Worm (Caenorhabditis elegans) whole organism, young adult: ENCODE results near the gene ulp-1.

Experiments
- C06A6.2 ChIP-seq: fragments of 200-800 bp; sonication (Bioruptor generic); conservative IDR thresholded peaks from 2 replicates; pipeline ENCODE4 v1.3.6; 2022; ENCODE audit warnings: missing genetic modification characterization, missing compliant biosample characterization
- F10E7.11 ChIP-seq: sonication (generic microtip); optimal IDR thresholded peaks from 2 replicates; lab custom pipeline; 2017; ENCODE audit warnings: mild to moderate bottlenecking, missing genetic modification characterization, moderate library complexity, missing compliant biosample characterization
- F22D6.2 ChIP-seq: sonication (generic microtip); optimal IDR thresholded peaks from 2 replicates; lab custom pipeline; 2016; ENCODE audit warnings: mild to moderate bottlenecking, missing genetic modification characterization, missing compliant biosample characterization
- F23B12.7 ChIP-seq: sonication (generic microtip); optimal IDR thresholded peaks from 2 replicates; lab custom pipeline; 2017; ENCODE audit warnings: missing genetic modification characterization, mild to moderate bottlenecking, missing compliant biosample characterization, antibody characterized with exemption, moderate library complexity; ENCODE audit not compliant: insufficient read depth
- F57A8.1 ChIP-seq: fragments of 200-800 bp; sonication (Bioruptor generic); optimal IDR thresholded peaks from 2 replicates; lab custom pipeline; 2018; ENCODE audit warnings: mild to moderate bottlenecking, missing genetic modification characterization, moderate library complexity, missing compliant biosample characterization
- K11D2.4 ChIP-seq: fragments of 200-800 bp; sonication (Bioruptor generic); IDR thresholded peaks from 2 replicates; pipeline ENCODE4 v1.3.6; 2022; ENCODE audit warnings: missing genetic modification reagents, missing genetic modification characterization, missing compliant biosample characterization
- T07F8.4 ChIP-seq: sonication (generic microtip); optimal IDR thresholded peaks from 2 replicates; lab custom pipeline; 2016; ENCODE audit warnings: mild to moderate bottlenecking, missing genetic modification characterization, moderate library complexity, missing compliant biosample characterization
- Y67H2A.10 ChIP-seq: fragments of 200-800 bp; sonication (Bioruptor generic); conservative IDR thresholded peaks from 2 replicates; pipeline ENCODE4 v1.3.6; 2022; ENCODE audit warnings: missing genetic modification reagents, missing genetic modification characterization, missing compliant biosample characterization
- akir-1 ChIP-seq: fragments of 200-800 bp; sonication (Bioruptor generic); optimal IDR thresholded peaks from 2 replicates; lab custom pipeline; 2018; ENCODE audit warnings: mild to moderate bottlenecking, missing genetic modification characterization, moderate library complexity, missing compliant biosample characterization
- ama-1 ChIP-seq, 3 experiments: fragments of 150-350 bp in 1 of 3; sonication (generic microtip) in 2 of 3; optimal IDR thresholded peaks; 2 replicates each; lab custom pipeline; 2014 to 2018; ENCODE audit warnings: missing biosample characterization in 2 of 3, missing genetic modification characterization in 2 of 3, missing genetic modification reagents in 2 of 3
- ccch-3 ChIP-seq: fragments of 200-800 bp; sonication (Bioruptor generic); optimal IDR thresholded peaks from 2 replicates; lab custom pipeline; 2018; ENCODE audit warnings: mild to moderate bottlenecking, missing genetic modification characterization, missing compliant biosample characterization
- cebp-1 ChIP-seq, 2 experiments: fragments of 200-800 bp in 1 of 2; sonication (Bioruptor generic) in 1 of 2; sonication (generic microtip) in 1 of 2; IDR thresholded peaks in 1 of 2; optimal IDR thresholded peaks in 1 of 2; 2 replicates each; pipeline versions ENCODE4 v1.3.6 to Lab custom; 2017 to 2022; ENCODE audit warnings: missing compliant biosample characterization in 2 of 2, missing genetic modification characterization in 2 of 2, mild to moderate bottlenecking in 1 of 2, missing genetic modification reagents in 1 of 2, moderate library complexity in 1 of 2
- ceh-100 ChIP-seq: fragments of 200-800 bp; sonication (Bioruptor generic); IDR thresholded peaks from 2 replicates; pipeline ENCODE4 v1.3.6; 2022; ENCODE audit warnings: missing genetic modification reagents, missing genetic modification characterization, missing compliant biosample characterization
- ceh-27 ChIP-seq: fragments of 200-800 bp; sonication (Bioruptor generic); optimal IDR thresholded peaks from 2 replicates; lab custom pipeline; 2018; ENCODE audit warnings: mild to moderate bottlenecking, missing genetic modification characterization, moderate library complexity, missing compliant biosample characterization
- dox-1 ChIP-seq: fragments of 200-800 bp; sonication (Bioruptor generic); IDR thresholded peaks from 2 replicates; pipeline ENCODE4 v1.3.6; 2022; ENCODE audit warnings: missing genetic modification reagents, missing genetic modification characterization, missing compliant biosample characterization
- efl-1 ChIP-seq: fragments of 150-350 bp; optimal IDR thresholded peaks from 2 replicates; lab custom pipeline; 2014; ENCODE audit warnings: missing biosample characterization, missing genetic modification reagents, missing genetic modification characterization
- egrh-3 ChIP-seq: fragments of 200-800 bp; sonication (Bioruptor generic); IDR thresholded peaks from 2 replicates; pipeline ENCODE4 v1.3.6; 2022; ENCODE audit warnings: missing genetic modification reagents, missing genetic modification characterization, missing compliant biosample characterization
- him-1 ChIP-seq: sonication (generic microtip); optimal IDR thresholded peaks from 2 replicates; lab custom pipeline; 2016; ENCODE audit warnings: missing genotype, missing genetic modification reagents, missing genetic modification characterization, missing compliant biosample characterization
- lin-26 ChIP-seq: fragments of 200-800 bp; sonication (Bioruptor generic); IDR thresholded peaks from 2 replicates; pipeline ENCODE4 v1.3.6; 2022; ENCODE audit warnings: missing genetic modification reagents, missing genetic modification characterization, missing compliant biosample characterization
- lin-35 ChIP-seq, 3 experiments: fragments of 150-350 bp in 2 of 3; sonication (generic microtip) in 1 of 3; optimal IDR thresholded peaks; 2 replicates each; lab custom pipeline; 2014 to 2018; ENCODE audit warnings: missing biosample characterization in 3 of 3, missing genetic modification characterization in 3 of 3, missing genetic modification reagents in 3 of 3
- nfyb-1 ChIP-seq: fragments of 200-800 bp; sonication (Bioruptor generic); IDR thresholded peaks from 2 replicates; pipeline ENCODE4 v1.3.6; 2022; ENCODE audit warnings: missing genetic modification reagents, missing genetic modification characterization, missing compliant biosample characterization
- nhr-80 ChIP-seq: sonication (generic microtip); optimal IDR thresholded peaks from 2 replicates; lab custom pipeline; 2016; ENCODE audit warnings: missing genetic modification characterization, missing compliant biosample characterization
- nhr-90 ChIP-seq: sonication (generic microtip); optimal IDR thresholded peaks from 2 replicates; lab custom pipeline; 2016; ENCODE audit warnings: missing genotype, mild to moderate bottlenecking, missing genetic modification characterization, missing compliant biosample characterization
- pha-4 ChIP-seq: fragments of 150-350 bp; sonication (generic microtip); optimal IDR thresholded peaks from 2 replicates; lab custom pipeline; 2014; ENCODE audit warnings: missing biosample characterization, missing genetic modification reagents, missing genetic modification characterization
- rec-8 ChIP-seq, 2 experiments: sonication (generic microtip); optimal IDR thresholded peaks; 2 replicates each; lab custom pipeline; 2016; ENCODE audit warnings: mild to moderate bottlenecking in 2 of 2, missing genetic modification characterization in 2 of 2, missing genetic modification reagents in 2 of 2, missing genotype in 2 of 2, missing biosample characterization in 1 of 2, missing compliant biosample characterization in 1 of 2, moderate library complexity in 1 of 2
- snpc-4 ChIP-seq, 5 experiments: fragments of 150-350 bp in 1 of 5; sonication (generic microtip) in 4 of 5; optimal IDR thresholded peaks; 2 replicates each; lab custom pipeline; 2014 to 2018; ENCODE audit warnings: missing genetic modification characterization in 5 of 5, missing biosample characterization in 3 of 5, antibody characterized with exemption in 2 of 5, mild to moderate bottlenecking in 2 of 5, missing compliant biosample characterization in 2 of 5, missing genotype in 2 of 5, moderate library complexity in 2 of 5, missing genetic modification reagents in 1 of 5
- tbp1 ChIP-seq: fragments of 200-800 bp; sonication (Bioruptor generic); optimal IDR thresholded peaks from 2 replicates; lab custom pipeline; 2018; ENCODE audit warnings: mild to moderate bottlenecking, missing genetic modification characterization, missing compliant biosample characterization
- tlf-1 ChIP-seq: fragments of 200-800 bp; sonication (Bioruptor generic); optimal IDR thresholded peaks from 2 replicates; lab custom pipeline; 2018; ENCODE audit warnings: mild to moderate bottlenecking, missing genetic modification characterization, missing compliant biosample characterization
- zfh-2 ChIP-seq: fragments of 200-800 bp; sonication (Bioruptor generic); conservative IDR thresholded peaks from 2 replicates; pipeline ENCODE4 v1.3.6; 2022; ENCODE audit warnings: missing genetic modification reagents, missing genetic modification characterization, missing compliant biosample characterization

ulp-1 gene

ce11 chrIII:5137099-5137498, 32.5 kb downstream of the ulp-1 start:
- TF ChIP-seq nhr-80 (tag; lab: Kevin White, UChicago): peak; percentile 60
- no peak for TF ChIP-seq ama-1 (optimal IDR thresholded peaks at IDR 0.05; lab: Kevin White, UChicago)
- peak in 1 of 2 experiments; percentile 35 for TF ChIP-seq ama-1 (GFP tag; optimal IDR thresholded peaks at IDR 0.05; lab: Kevin White, UChicago)
- no peak for TF ChIP-seq snpc-4 (GFP tag; optimal IDR thresholded peaks at IDR 0.05; lab: Kevin White, UChicago)
- no peak for TF ChIP-seq snpc-4 (tag; optimal IDR thresholded peaks at IDR 0.05; lab: Kevin White, UChicago)

- TF ChIP-seq tlf-1 (GFP tag; lab: Kevin White, UChicago) (no peak), F57A8.1 (GFP tag; lab: Kevin White, UChicago) (no peak), efl-1 (GFP tag; lab: Kevin White, UChicago) (no peak), nhr-90 (tag; lab: Kevin White, UChicago) (no peak), T07F8.4 (tag; lab: Kevin White, UChicago) (no peak), nhr-80 (tag; lab: Kevin White, UChicago) (peak; percentile 45), akir-1 (GFP tag; lab: Kevin White, UChicago) (no peak), ceh-27 (GFP tag; lab: Kevin White, UChicago) (no peak), nfyb-1 (GFP tag; lab: Robert Waterston, UW) (peak; percentile 81; the same call in 1 of the 2 replicates), K11D2.4 (GFP tag; lab: Robert Waterston, UW) (no peak), zfh-2 (peak; percentile 64), lin-26 (GFP tag; lab: Robert Waterston, UW) (no peak), F22D6.2 (tag; lab: Kevin White, UChicago) (no peak), F23B12.7 (tag; lab: Kevin White, UChicago) (no peak), rec-8 (tag; optimal IDR thresholded peaks at IDR 0.05; lab: Kevin White, UChicago) (no peak), F10E7.11 (tag; lab: Kevin White, UChicago) (no peak), tbp1 (GFP tag; lab: Kevin White, UChicago) (no peak), cebp-1 (GFP tag; IDR thresholded peaks at IDR 0.05; lab: Robert Waterston, UW) (no peak), cebp-1 (tag; optimal IDR thresholded peaks at IDR 0.05; lab: Kevin White, UChicago) (peak; percentile 1), dox-1 (GFP tag; lab: Robert Waterston, UW) (peak; percentile 45), ccch-3 (GFP tag; lab: Kevin White, UChicago) (no peak), pha-4 (tag; lab: Kevin White, UChicago) (no peak), egrh-3 (GFP tag; lab: Robert Waterston, UW) (0 out of 2 replicates have a peak, but pooled peaks have one; percentile 32), ceh-100 (GFP tag; lab: Robert Waterston, UW) (no peak)
Observed at ce11 chrIII:5136033-5136597, 33.5 kb downstream of the ulp-1 start, which contains the start of gene tbx-2. Gene tbx-2 (minus strand): TSS chrIII:5136296.

- TF ChIP-seq him-1 (tag; lab: Kevin White, UChicago) (peak; percentile 47), C06A6.2 (no peak)
Observed at ce11 chrIII:5134506-5134905, 35.1 kb downstream of the ulp-1 start.

- TF ChIP-seq him-1 (tag; lab: Kevin White, UChicago) (peak; percentile 91), Y67H2A.10 (GFP tag; lab: Robert Waterston, UW) (no peak), lin-35 (GFP tag; optimal IDR thresholded peaks at IDR 0.05; lab: Kevin White, UChicago) (no peak), egrh-3 (GFP tag; lab: Robert Waterston, UW) (no peak)
Observed at ce11 chrIII:5130654-5131053, 38.9 kb downstream of the ulp-1 start.
